Worm (Caenorhabditis elegans) whole organism, midembryonic: ENCODE data around the gene anmt-1.
A peak's percentile ranks its signal among the peaks of the same experiment; 100 is the strongest.

Experiments used
- T22C8.4 ChIP-seq: fragments of 200-800 bp; sonication (Bioruptor generic); IDR thresholded peaks from 2 replicates; pipeline ENCODE4 v1.3.6; 2022; ENCODE audit warnings: missing genetic modification characterization, missing compliant biosample characterization
- cog-1 ChIP-seq: sonication (generic microtip); optimal IDR thresholded peaks from 2 replicates; lab custom pipeline; 2016; ENCODE audit warnings: missing genetic modification characterization, missing compliant biosample characterization
- flt-1 ChIP-seq: fragments of 200-800 bp; sonication (Bioruptor generic); IDR thresholded peaks from 2 replicates; pipeline ENCODE4 v1.3.6; 2022; ENCODE audit warnings: missing genetic modification characterization, missing compliant biosample characterization
- klf-2 ChIP-seq: fragments of 200-800 bp; sonication (Bioruptor generic); conservative IDR thresholded peaks from 2 replicates; pipeline ENCODE4 v1.3.6; 2022; ENCODE audit warnings: missing genetic modification reagents, missing genetic modification characterization, missing compliant biosample characterization
- med-1 ChIP-seq: sonication (generic microtip); optimal IDR thresholded peaks from 2 replicates; lab custom pipeline; 2017; ENCODE audit warnings: missing genetic modification characterization, mild to moderate bottlenecking, missing compliant biosample characterization, antibody characterized with exemption, missing genetic modification reagents; ENCODE audit not compliant: insufficient read depth
- ref-1 ChIP-seq: fragments of 200-800 bp; sonication (Bioruptor generic); conservative IDR thresholded peaks from 2 replicates; pipeline ENCODE4 v1.3.6; 2022; ENCODE audit warnings: missing genetic modification reagents, missing genetic modification characterization, missing compliant biosample characterization
- tab-1 ChIP-seq: fragments of 200-800 bp; sonication (Bioruptor generic); IDR thresholded peaks from 2 replicates; pipeline ENCODE4 v1.3.6; 2022; ENCODE audit warnings: missing genetic modification characterization, missing compliant biosample characterization
- ztf-23 ChIP-seq: fragments of 200-800 bp; sonication (Bioruptor generic); IDR thresholded peaks from 2 replicates; pipeline ENCODE4 v1.3.6; 2022; ENCODE audit warnings: missing genetic modification reagents, missing genetic modification characterization, missing compliant biosample characterization
- ztf-29 ChIP-seq: fragments of 200-800 bp; sonication (Bioruptor generic); IDR thresholded peaks from 2 replicates; pipeline ENCODE4 v1.3.6; 2022; ENCODE audit warnings: missing genetic modification reagents, missing genetic modification characterization, missing compliant biosample characterization

Gene anmt-1

ce11 chrIII:8684421-8684820 lies at the start of gene anmt-1:
anmt-1 (plus strand) TSS chrIII:8684808.
- TF ChIP-seq ref-1 (GFP tag; lab: Robert Waterston, UW) (no peak), ztf-23 (no peak), flt-1 (no peak), med-1 (GFP tag; lab: Kevin White, UChicago) (no peak), cog-1 (tag; lab: Kevin White, UChicago) (no peak)

- TF ChIP-seq cog-1 (tag; lab: Kevin White, UChicago) (no peak), tab-1 (GFP tag; lab: Robert Waterston, UW) (no peak), ztf-29 (GFP tag; lab: Robert Waterston, UW) (no peak), flt-1 (no peak), ztf-23 (no peak), klf-2 (no peak), ref-1 (GFP tag; lab: Robert Waterston, UW) (no peak), med-1 (GFP tag; lab: Kevin White, UChicago) (no peak), T22C8.4 (no peak)
Measured at ce11 chrIII:8636803-8637202, 47.8 kb upstream of the anmt-1 start.

- TF ChIP-seq cog-1 (tag; lab: Kevin White, UChicago) (no peak), klf-2 (no peak), ztf-29 (GFP tag; lab: Robert Waterston, UW) (no peak), T22C8.4 (no peak), ztf-23 (no peak), tab-1 (GFP tag; lab: Robert Waterston, UW) (no peak), ref-1 (GFP tag; lab: Robert Waterston, UW) (no peak), med-1 (GFP tag; lab: Kevin White, UChicago) (no peak), flt-1 (no peak)
Measured at ce11 chrIII:8639188-8639795, 45.3 kb upstream of the anmt-1 start, which contains the start of gene fip-1. fip-1 (plus strand) TSS chrIII:8639745.

ce11 chrIII:8643639-8644038 lies 41.0 kb upstream of the anmt-1 start, which contains the start of gene twk-7:
twk-7 (minus strand) TSS chrIII:8643739.
- TF ChIP-seq ref-1 (GFP tag; lab: Robert Waterston, UW), result no peak
- no peak for TF ChIP-seq ztf-29 (GFP tag; lab: Robert Waterston, UW)
- TF ChIP-seq flt-1, result no peak
- no peak for TF ChIP-seq ztf-23
- TF ChIP-seq klf-2, result no peak
- TF ChIP-seq cog-1 (tag; lab: Kevin White, UChicago), result no peak
- TF ChIP-seq T22C8.4, result no peak
- no peak for TF ChIP-seq tab-1 (GFP tag; lab: Robert Waterston, UW)
- TF ChIP-seq med-1 (GFP tag; lab: Kevin White, UChicago), result no peak

- TF ChIP-seq ztf-29 (GFP tag; lab: Robert Waterston, UW) (no peak), tab-1 (GFP tag; lab: Robert Waterston, UW) (no peak), T22C8.4 (no peak), cog-1 (tag; lab: Kevin White, UChicago) (no peak), ztf-23 (no peak), ref-1 (GFP tag; lab: Robert Waterston, UW) (no peak), med-1 (GFP tag; lab: Kevin White, UChicago) (no peak), klf-2 (no peak), flt-1 (no peak)
Measured at ce11 chrIII:8646021-8646420, 38.6 kb upstream of the anmt-1 start.

ce11 chrIII:8648589-8648988 lies 36.0 kb upstream of the anmt-1 start, which contains the start of gene F22B7.3:
F22B7.3 (plus strand) TSS chrIII:8648889.
- no peak for TF ChIP-seq ref-1 (GFP tag; lab: Robert Waterston, UW)
- no peak for TF ChIP-seq med-1 (GFP tag; lab: Kevin White, UChicago)
- TF ChIP-seq ztf-29 (GFP tag; lab: Robert Waterston, UW), result no peak
- TF ChIP-seq tab-1 (GFP tag; lab: Robert Waterston, UW), result no peak
- TF ChIP-seq cog-1 (tag; lab: Kevin White, UChicago), result no peak
- TF ChIP-seq T22C8.4, result no peak
- no peak for TF ChIP-seq klf-2
- TF ChIP-seq flt-1, result no peak
- no peak for TF ChIP-seq ztf-23

- TF ChIP-seq med-1 (GFP tag; lab: Kevin White, UChicago) (peak; percentile 51), ref-1 (GFP tag; lab: Robert Waterston, UW) (peak; percentile 80), flt-1 (peak; percentile 91), ztf-23 (peak; percentile 87), tab-1 (GFP tag; lab: Robert Waterston, UW) (peak; percentile 93), cog-1 (tag; lab: Kevin White, UChicago) (peak; percentile 80), T22C8.4 (peak; percentile 74), klf-2 (peak; percentile 77), ztf-29 (GFP tag; lab: Robert Waterston, UW) (peak; percentile 74)
Measured at ce11 chrIII:8650235-8650817, 34.3 kb upstream of the anmt-1 start, which contains the start of gene flp-23. flp-23 (plus strand) TSS chrIII:8650767.

- TF ChIP-seq flt-1 (no peak), med-1 (GFP tag; lab: Kevin White, UChicago) (no peak), ztf-23 (no peak), tab-1 (GFP tag; lab: Robert Waterston, UW) (no peak), T22C8.4 (no peak), ref-1 (GFP tag; lab: Robert Waterston, UW) (no peak), cog-1 (tag; lab: Kevin White, UChicago) (no peak), klf-2 (no peak), ztf-29 (GFP tag; lab: Robert Waterston, UW) (no peak)
Measured at ce11 chrIII:8652112-8652694, 32.4 kb upstream of the anmt-1 start.

ce11 chrIII:8652922-8653321 lies 31.7 kb upstream of the anmt-1 start:
- TF ChIP-seq ztf-29 (GFP tag; lab: Robert Waterston, UW), result peak; percentile 62; the same call in 1 of the 2 replicates
- peak; percentile 24 for TF ChIP-seq med-1 (GFP tag; lab: Kevin White, UChicago)
- peak; percentile 79; the same call in 1 of the 2 replicates for TF ChIP-seq tab-1 (GFP tag; lab: Robert Waterston, UW)
- peak; percentile 69; the same call in 1 of the 2 replicates for TF ChIP-seq klf-2
- TF ChIP-seq ref-1 (GFP tag; lab: Robert Waterston, UW), result peak; percentile 45; the same call in 1 of the 2 replicates
- TF ChIP-seq cog-1 (tag; lab: Kevin White, UChicago), result no peak
- TF ChIP-seq T22C8.4, result peak; percentile 39; the same call in 1 of the 2 replicates
- peak; percentile 85 for TF ChIP-seq flt-1
- TF ChIP-seq ztf-23, result peak; percentile 75
